Worm (Caenorhabditis elegans) whole organism, L1 larva: ENCODE results near the gene F42A9.8.

Source experiments
- C04F5.9 ChIP-seq: sonication (generic microtip); optimal IDR thresholded peaks from 2 replicates; lab custom pipeline; 2016; ENCODE audit warnings: missing genetic modification characterization, missing compliant biosample characterization
- C16A3.4 ChIP-seq: fragments of 150-350 bp; optimal IDR thresholded peaks from 2 replicates; lab custom pipeline; 2014; ENCODE audit warnings: missing biosample characterization, missing genetic modification characterization
- C34B4.2 ChIP-seq: sonication (generic microtip); optimal IDR thresholded peaks from 2 replicates; lab custom pipeline; 2017; ENCODE audit warnings: mild to moderate bottlenecking, missing genetic modification characterization, missing compliant biosample characterization
- F16B12.6 ChIP-seq: fragments of 150-350 bp; optimal IDR thresholded peaks from 2 replicates; lab custom pipeline; 2014; ENCODE audit warnings: missing biosample characterization, missing genetic modification characterization
- Y116A8C.19 ChIP-seq: sonication (generic microtip); optimal IDR thresholded peaks from 2 replicates; lab custom pipeline; 2016; ENCODE audit warnings: missing compliant biosample characterization, missing genetic modification characterization, borderline replicate concordance
- aly-2 ChIP-seq: fragments of 150-350 bp; optimal IDR thresholded peaks from 2 replicates; lab custom pipeline; 2014; ENCODE audit warnings: missing biosample characterization, missing genetic modification characterization
- ama-1 ChIP-seq: fragments of 150-350 bp; optimal IDR thresholded peaks from 2 replicates; lab custom pipeline; 2014
- blmp-1 ChIP-seq: fragments of 150-350 bp; optimal IDR thresholded peaks from 2 replicates; lab custom pipeline; 2014; ENCODE audit warnings: missing biosample characterization, missing genetic modification characterization
- ceh-8 ChIP-seq: fragments of 200-800 bp; sonication (Bioruptor generic); optimal IDR thresholded peaks from 2 replicates; lab custom pipeline; 2018; ENCODE audit warnings: mild to moderate bottlenecking, missing genetic modification characterization, moderate library complexity, missing compliant biosample characterization
- ceh-82 ChIP-seq, 3 experiments: fragments of 150-350 bp in 1 of 3; sonication (generic microtip) in 2 of 3; optimal IDR thresholded peaks; 2 replicates each; lab custom pipeline; 2014 to 2017; ENCODE audit warnings: missing biosample characterization in 3 of 3, missing genetic modification characterization in 3 of 3
- ceh-90 ChIP-seq: sonication (generic microtip); optimal IDR thresholded peaks from 2 replicates; lab custom pipeline; 2016; ENCODE audit warnings: missing genetic modification characterization, missing compliant biosample characterization
- ces-1 ChIP-seq: fragments of 150-350 bp; optimal IDR thresholded peaks from 2 replicates; lab custom pipeline; 2014; ENCODE audit warnings: missing biosample characterization, missing genetic modification reagents, missing genetic modification characterization
- dpl-1 ChIP-seq, 3 experiments: fragments of 150-350 bp in 2 of 3; sonication (generic microtip) in 1 of 3; optimal IDR thresholded peaks; 2 replicates each; lab custom pipeline; 2014 to 2017; ENCODE audit warnings: missing biosample characterization in 3 of 3, missing genetic modification characterization in 3 of 3, missing genetic modification reagents in 3 of 3
- dsc-1 ChIP-seq: sonication (generic microtip); optimal IDR thresholded peaks from 2 replicates; lab custom pipeline; 2016; ENCODE audit warnings: mild to moderate bottlenecking, missing genetic modification characterization, missing compliant biosample characterization
- efl-1 ChIP-seq, 4 experiments: fragments of 150-350 bp; optimal IDR thresholded peaks in 3 of 4; peaks in 1 of 4; 1 replicate in 1 of 4; 2 replicates in 3 of 4; lab custom pipeline; 2014; ENCODE audit warnings: missing biosample characterization in 2 of 4, missing genetic modification characterization in 2 of 4, missing genetic modification reagents in 2 of 4
- efl-3 ChIP-seq: fragments of 200-800 bp; sonication (Bioruptor generic); optimal IDR thresholded peaks from 2 replicates; lab custom pipeline; 2018; ENCODE audit warnings: mild to moderate bottlenecking, missing genetic modification characterization, missing compliant biosample characterization
- elt-2 ChIP-seq: sonication (generic microtip); optimal IDR thresholded peaks from 2 replicates; lab custom pipeline; 2016; ENCODE audit warnings: missing genetic modification characterization, mild to moderate bottlenecking, inconsistent platforms, missing compliant biosample characterization, missing genetic modification reagents
- elt-3 ChIP-seq, 6 experiments: fragments of 150-350 bp in 1 of 6; sonication (generic microtip); optimal IDR thresholded peaks; 2 replicates each; lab custom pipeline; 2017 to 2018; ENCODE audit warnings: missing biosample characterization in 6 of 6, missing genetic modification characterization in 6 of 6, inconsistent platforms in 1 of 6
- fkh-4 ChIP-seq: sonication (generic microtip); optimal IDR thresholded peaks from 2 replicates; lab custom pipeline; 2016; ENCODE audit warnings: missing compliant biosample characterization, missing genetic modification characterization, borderline replicate concordance
- hlh-4 ChIP-seq: sonication (generic microtip); optimal IDR thresholded peaks from 2 replicates; lab custom pipeline; 2016; ENCODE audit warnings: mild to moderate bottlenecking, missing genetic modification characterization, missing compliant biosample characterization
- hpl-2 ChIP-seq: fragments of 150-350 bp; optimal IDR thresholded peaks from 2 replicates; lab custom pipeline; 2014; ENCODE audit warnings: missing biosample characterization, missing genetic modification reagents, missing genetic modification characterization
- irx-1 ChIP-seq: sonication (generic microtip); optimal IDR thresholded peaks from 2 replicates; lab custom pipeline; 2016; ENCODE audit warnings: missing genetic modification characterization, missing compliant biosample characterization
- isw-1 ChIP-seq: fragments of 200-800 bp; sonication (Bioruptor generic); IDR thresholded peaks from 2 replicates; pipeline ENCODE4 v1.3.6; 2022; ENCODE audit warnings: missing genetic modification characterization, missing compliant biosample characterization
- lin-39 ChIP-seq: fragments of 150-350 bp; optimal IDR thresholded peaks from 2 replicates; lab custom pipeline; 2014; ENCODE audit warnings: missing biosample characterization, missing genetic modification reagents, missing genetic modification characterization
- lir-3 ChIP-seq: sonication (generic microtip); optimal IDR thresholded peaks from 2 replicates; lab custom pipeline; 2016; ENCODE audit warnings: mild to moderate bottlenecking, missing genetic modification characterization, moderate library complexity, missing compliant biosample characterization; ENCODE audit not compliant: poor library complexity
- mab-9 ChIP-seq: fragments of 200-800 bp; sonication (Bioruptor generic); IDR thresholded peaks from 2 replicates; pipeline ENCODE4 v1.3.6; 2022; ENCODE audit warnings: missing genetic modification reagents, missing genetic modification characterization, missing compliant biosample characterization
- mep-1 ChIP-seq: fragments of 150-350 bp; optimal IDR thresholded peaks from 2 replicates; lab custom pipeline; 2014; ENCODE audit warnings: missing biosample characterization, missing genetic modification characterization
- nhr-11 ChIP-seq: fragments of 150-350 bp; optimal IDR thresholded peaks from 2 replicates; lab custom pipeline; 2014; ENCODE audit warnings: missing biosample characterization, missing genetic modification characterization
- nhr-12 ChIP-seq: sonication (generic microtip); optimal IDR thresholded peaks from 2 replicates; lab custom pipeline; 2017; ENCODE audit warnings: missing biosample characterization, missing genetic modification characterization
- nhr-20 ChIP-seq: sonication (generic microtip); optimal IDR thresholded peaks from 2 replicates; lab custom pipeline; 2016; ENCODE audit warnings: mild to moderate bottlenecking, missing genetic modification characterization, missing compliant biosample characterization
- nhr-237 ChIP-seq: fragments of 150-350 bp; optimal IDR thresholded peaks from 2 replicates; lab custom pipeline; 2014; ENCODE audit warnings: missing biosample characterization, missing genetic modification characterization
- nhr-47 ChIP-seq: sonication (generic microtip); optimal IDR thresholded peaks from 2 replicates; lab custom pipeline; 2016; ENCODE audit warnings: mild to moderate bottlenecking, missing genetic modification characterization, moderate library complexity, missing compliant biosample characterization
- nhr-71 ChIP-seq: sonication (generic microtip); optimal IDR thresholded peaks from 2 replicates; lab custom pipeline; 2016; ENCODE audit warnings: mild to moderate bottlenecking, missing genetic modification characterization, moderate library complexity, missing compliant biosample characterization
- nhr-77 ChIP-seq: fragments of 150-350 bp; optimal IDR thresholded peaks from 2 replicates; lab custom pipeline; 2014; ENCODE audit warnings: missing biosample characterization, missing genetic modification characterization
- nhr-84 ChIP-seq: sonication (generic microtip); optimal IDR thresholded peaks from 2 replicates; lab custom pipeline; 2017; ENCODE audit warnings: missing biosample characterization, missing genetic modification characterization
- pax-3 ChIP-seq: fragments of 200-800 bp; sonication (Bioruptor generic); optimal IDR thresholded peaks from 2 replicates; lab custom pipeline; 2018; ENCODE audit warnings: mild to moderate bottlenecking, missing genetic modification characterization, moderate library complexity, missing compliant biosample characterization
- snpc-4 ChIP-seq: fragments of 150-350 bp; optimal IDR thresholded peaks from 2 replicates; lab custom pipeline; 2014; ENCODE audit warnings: missing biosample characterization, missing genetic modification characterization
- snu-23 ChIP-seq: sonication (generic microtip); optimal IDR thresholded peaks from 2 replicates; lab custom pipeline; 2016; ENCODE audit warnings: missing genetic modification characterization, missing compliant biosample characterization
- tbx-2 ChIP-seq: sonication (generic microtip); optimal IDR thresholded peaks from 2 replicates; lab custom pipeline; 2016; ENCODE audit warnings: missing genetic modification characterization, missing compliant biosample characterization
- unc-62 ChIP-seq: fragments of 150-350 bp; optimal IDR thresholded peaks from 2 replicates; lab custom pipeline; 2014; ENCODE audit warnings: missing biosample characterization, missing genetic modification reagents, missing genetic modification characterization
- unc-98 ChIP-seq: fragments of 200-800 bp; sonication (Bioruptor generic); IDR thresholded peaks from 2 replicates; pipeline ENCODE4 v1.3.6; 2022; ENCODE audit warnings: missing genetic modification characterization, missing compliant biosample characterization
- xbp-1 ChIP-seq: sonication (generic microtip); optimal IDR thresholded peaks from 2 replicates; lab custom pipeline; 2016; ENCODE audit warnings: missing genetic modification characterization, missing compliant biosample characterization
- zag-1 ChIP-seq: fragments of 150-350 bp; optimal IDR thresholded peaks from 2 replicates; lab custom pipeline; 2014; ENCODE audit warnings: missing biosample characterization, missing genetic modification characterization
- ztf-11 ChIP-seq, 2 experiments: sonication (generic microtip); optimal IDR thresholded peaks; 2 replicates each; lab custom pipeline; 2016 to 2017; ENCODE audit warnings: missing genetic modification characterization in 2 of 2, missing biosample characterization in 1 of 2, missing compliant biosample characterization in 1 of 2
- ztf-4 ChIP-seq: fragments of 150-350 bp; optimal IDR thresholded peaks from 2 replicates; lab custom pipeline; 2014; ENCODE audit warnings: missing biosample characterization, missing genetic modification characterization

The F42A9.8 gene

ce11 chrIV:8650696-8651095 is 32.1 kb upstream of the F42A9.8 start, which contains the start of gene C49C8.2 (continued):
- no peak for TF ChIP-seq snpc-4 (tag; lab: Kevin White, UChicago)
- TF ChIP-seq irx-1 (tag; lab: Kevin White, UChicago), result no peak
- TF ChIP-seq tbx-2 (tag; lab: Kevin White, UChicago), result no peak
- no peak for TF ChIP-seq ama-1
- no peak for TF ChIP-seq Y116A8C.19
- TF ChIP-seq nhr-12 (tag; lab: Kevin White, UChicago), result no peak
- no peak for TF ChIP-seq zag-1
- TF ChIP-seq pax-3, result no peak
- no peak for TF ChIP-seq isw-1

DNA sequence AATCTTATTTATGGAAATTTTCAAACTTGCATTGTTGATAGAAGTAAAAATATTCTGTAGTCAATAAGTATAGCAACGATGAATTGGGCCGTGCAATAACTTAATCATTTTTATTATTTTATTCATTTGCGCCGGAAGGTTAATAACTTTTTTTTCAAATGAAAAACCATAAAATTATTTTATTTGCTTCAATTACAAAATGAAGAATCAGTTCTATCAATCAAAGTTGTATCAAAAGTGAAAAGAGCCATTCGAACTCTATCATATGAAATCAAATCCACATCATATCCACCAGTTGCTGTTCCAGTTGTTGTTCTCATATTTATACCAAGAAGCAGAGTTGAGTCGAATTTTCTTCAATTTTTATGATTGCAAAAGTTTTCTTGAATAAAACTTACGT is 29.9 kb upstream of the F42A9.8 start, which contains the start of gene cyp-33E1:
cyp-33E1 (minus strand) TSS at position 101 of the 400 bp plus-strand sequence.
- TF ChIP-seq C34B4.2 (tag; lab: Kevin White, UChicago), result no peak
- TF ChIP-seq efl-1 (optimal IDR thresholded peaks at IDR 0.05; lab: Kevin White, UChicago), result no peak
- TF ChIP-seq efl-1 (GFP tag; optimal IDR thresholded peaks at IDR 0.05 in 1 of 2; lab: Kevin White, UChicago), result peak in 1 of 2 experiments; percentile 48
- TF ChIP-seq F16B12.6 (tag; lab: Kevin White, UChicago), result no peak

ce11 chrIV:8644432-8644831 is 25.8 kb upstream of the F42A9.8 start, which contains the start of gene C49C8.3:
Gene C49C8.3, plus strand, starts transcription at chrIV:8644732.
- TF ChIP-seq nhr-237 (tag; lab: Kevin White, UChicago) (no peak), nhr-47 (tag; lab: Kevin White, UChicago) (no peak), nhr-71 (no peak), mab-9 (GFP tag; lab: Robert Waterston, UW) (no peak), nhr-77 (no peak), C16A3.4 (tag; lab: Kevin White, UChicago) (no peak), lir-3 (tag; lab: Kevin White, UChicago) (no peak), efl-3 (GFP tag; lab: Kevin White, UChicago) (no peak)

- TF ChIP-seq ztf-11 (tag; optimal IDR thresholded peaks at IDR 0.05; lab: Kevin White, UChicago) (no peak), hpl-2 (GFP tag; lab: Kevin White, UChicago) (no peak), C04F5.9 (tag; lab: Kevin White, UChicago) (no peak), xbp-1 (no peak), hlh-4 (no peak), aly-2 (tag; lab: Kevin White, UChicago) (no peak)
Observed at ce11 chrIV:8638761-8639160, 20.2 kb upstream of the F42A9.8 start, which contains the start of gene F42A9.9. Gene F42A9.9, minus strand, starts transcription at chrIV:8638861.

DNA sequence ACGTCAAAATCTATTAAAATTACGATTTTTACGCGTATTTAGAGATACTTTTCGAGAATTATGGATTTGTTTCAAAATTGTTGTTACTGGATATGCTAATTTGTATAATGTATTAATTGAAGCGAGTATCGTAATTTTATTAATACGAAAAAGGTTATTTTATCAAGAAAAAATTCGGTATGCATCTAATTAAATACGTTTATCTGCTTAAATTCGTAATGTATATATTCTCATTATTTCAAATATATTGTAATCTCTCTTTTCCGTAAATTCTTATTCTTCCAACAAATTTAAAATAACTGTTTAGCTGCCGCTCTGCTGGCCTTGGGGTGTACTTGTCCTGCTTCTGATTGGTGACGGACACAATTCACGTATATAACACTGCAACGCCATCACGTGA is 12.4 kb upstream of the F42A9.8 start, which contains the start of gene dgk-4:
dgk-4 (plus strand) TSS at position 301 of the 400 bp plus-strand sequence.
- no peak for TF ChIP-seq ztf-4 (tag; lab: Kevin White, UChicago)
- TF ChIP-seq lin-39 (tag; lab: Kevin White, UChicago), result no peak
- no peak for TF ChIP-seq C04F5.9 (tag; lab: Kevin White, UChicago)
- no peak for TF ChIP-seq Y116A8C.19
- no peak for TF ChIP-seq pax-3
- TF ChIP-seq blmp-1 (tag; lab: Kevin White, UChicago), result no peak
- TF ChIP-seq ztf-11 (tag; optimal IDR thresholded peaks at IDR 0.05; lab: Kevin White, UChicago), result no peak
- TF ChIP-seq snu-23, result no peak

- TF ChIP-seq nhr-84 (tag; lab: Kevin White, UChicago), result no peak
- no peak for TF ChIP-seq elt-3 (tag; optimal IDR thresholded peaks at IDR 0.05; lab: Kevin White, UChicago)
- no peak for TF ChIP-seq ceh-82 (tag; optimal IDR thresholded peaks at IDR 0.05; lab: Kevin White, UChicago)
- no peak for TF ChIP-seq zag-1
- TF ChIP-seq mep-1 (tag; lab: Kevin White, UChicago), result no peak
- TF ChIP-seq ces-1 (GFP tag; lab: Kevin White, UChicago), result no peak
- no peak for TF ChIP-seq nhr-237 (tag; lab: Kevin White, UChicago)
- peak; percentile 13 for TF ChIP-seq nhr-11 (tag; lab: Kevin White, UChicago)
- peak; percentile 70 for TF ChIP-seq ceh-8 (GFP tag; lab: Kevin White, UChicago)
- TF ChIP-seq nhr-71, result peak; percentile 43
- no peak for TF ChIP-seq unc-98 (GFP tag; lab: Robert Waterston, UW)
- TF ChIP-seq unc-62 (GFP tag; lab: Kevin White, UChicago), result no peak
- peak; percentile 54 for TF ChIP-seq dsc-1 (tag; lab: Kevin White, UChicago)
- no peak for TF ChIP-seq dpl-1 (GFP tag; optimal IDR thresholded peaks at IDR 0.05; lab: Kevin White, UChicago)
- no peak for TF ChIP-seq fkh-4 (tag; lab: Kevin White, UChicago)
- no peak for TF ChIP-seq nhr-20
- no peak for TF ChIP-seq elt-2 (tag; lab: Kevin White, UChicago)
- TF ChIP-seq ceh-90 (tag; lab: Kevin White, UChicago), result no peak
Observed at ce11 chrIV:8630243-8630642, 11.7 kb upstream of the F42A9.8 start.
